Fruit fly (Drosophila melanogaster) S2 (cell line): ENCODE results near the gene CG10657.
A peak's percentile ranks its signal among the peaks of the same experiment; 100 is the strongest.

Experiments
- CG8478 ChIP-seq: fragments of >200 bp; optimal IDR thresholded peaks from 2 replicates; lab custom pipeline; 2018
- CTCF ChIP-seq, 2 experiments: fragments of >200 bp; optimal IDR thresholded peaks; 2 replicates each; lab custom pipeline; 2018

dm6 chr3L:12468016-12468415, 29.0 kb downstream of the CG10657 start, which contains the start of gene eyg:
- TF ChIP-seq CTCF (optimal IDR thresholded peaks at IDR 0.05; lab: Kevin White, UChicago) (peak; percentile 15 to 43), CG8478 (no peak)
